Fruit fly (Drosophila melanogaster): ENCODE measurements around the gene ds.
A peak's percentile ranks its signal among the peaks of the same experiment; 100 is the strongest.

- TF ChIP-seq Gug (GFP tag; IDR thresholded peaks at IDR 0.05) (no peak), ss (GFP tag; optimal IDR thresholded peaks at IDR 0.05) (peak; percentile 61 to 63)
Measured at dm6 chr2L:646523-646922, 68.3 kb downstream of the ds start.
